Worm (Caenorhabditis elegans): ENCODE data around the gene rpn-3.

DNA sequence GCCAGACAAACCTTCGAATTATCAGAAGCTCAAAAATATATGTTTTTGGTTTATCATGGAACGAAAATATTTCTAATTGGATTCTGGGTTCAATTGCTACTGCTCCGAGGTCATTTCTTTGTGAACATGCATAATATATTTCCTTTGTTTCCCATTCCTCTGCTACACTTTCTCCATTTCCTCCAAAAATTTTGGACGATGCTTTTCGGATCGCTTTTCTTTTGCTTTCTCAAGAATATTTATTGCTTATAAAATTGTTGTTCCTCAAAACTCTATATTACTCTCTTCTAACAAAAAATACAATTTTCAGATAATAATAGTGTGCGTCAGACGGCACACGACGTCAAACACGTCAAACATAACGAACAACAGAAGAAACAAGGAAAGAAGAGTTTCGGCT lies 47.6 kb downstream of the rpn-3 start, which contains the start of gene pac-1:
- no peak for TF ChIP-seq ceh-82 (tag; optimal IDR thresholded peaks at IDR 0.05)
- TF ChIP-seq unc-62 (GFP tag; optimal IDR thresholded peaks at IDR 0.05) = no peak
- no peak for TF ChIP-seq ama-1 (optimal IDR thresholded peaks at IDR 0.05)
- TF ChIP-seq Y55F3AM.14 (GFP tag; optimal IDR thresholded peaks at IDR 0.05) = no peak
- no peak for TF ChIP-seq ztf-11 (tag; optimal IDR thresholded peaks at IDR 0.05)
- TF ChIP-seq lin-13 (GFP tag; optimal IDR thresholded peaks at IDR 0.05) = no peak
- no peak for TF ChIP-seq sem-4 (tag; optimal IDR thresholded peaks at IDR 0.05)
- TF ChIP-seq nhr-77 (tag; optimal IDR thresholded peaks at IDR 0.05) = no peak
- TF ChIP-seq snpc-4 (tag; optimal IDR thresholded peaks at IDR 0.05) = no peak
- no peak for TF ChIP-seq zag-1 (tag; optimal IDR thresholded peaks at IDR 0.05)
- no peak for TF ChIP-seq ztf-1 (GFP tag; conservative IDR thresholded peaks at IDR 0.05)
- TF ChIP-seq mbf-1 (tag; optimal IDR thresholded peaks at IDR 0.05) = no peak
- no peak for TF ChIP-seq unc-39 (tag; optimal IDR thresholded peaks at IDR 0.05)
- no peak for TF ChIP-seq blmp-1 (tag; optimal IDR thresholded peaks at IDR 0.05; ENCODE audit: insufficient read depth)
